Fruit fly (Drosophila melanogaster) S2 (cell line): ENCODE data around the gene temp.

Experiments used
- CG8478 ChIP-seq: fragments of >200 bp; optimal IDR thresholded peaks from 2 replicates; lab custom pipeline; 2018
- CTCF ChIP-seq, 2 experiments: fragments of >200 bp; optimal IDR thresholded peaks; 2 replicates each; lab custom pipeline; 2018

dm6 chrX:2306307-2306706 is 44.0 kb upstream of the temp start:
- TF ChIP-seq CTCF (optimal IDR thresholded peaks at IDR 0.05; lab: Kevin White, UChicago) (no peak), CG8478 (no peak)
